Fruit fly (Drosophila melanogaster): ENCODE measurements around the gene RpS27A.

RpS27A gene

dm6 chr2L:10362408-10363067, 45.6 kb upstream of the RpS27A start, which contains the start of the genes Cand1 and pim (continued):
- TF ChIP-seq CG12942 (GFP tag; optimal IDR thresholded peaks at IDR 0.05) (no peak), CG6654 (GFP tag; optimal IDR thresholded peaks at IDR 0.05) (no peak), D (optimal IDR thresholded peaks at IDR 0.05) (no peak), D (GFP tag; optimal IDR thresholded peaks at IDR 0.05) (no peak), pb (GFP tag; optimal IDR thresholded peaks at IDR 0.05) (no peak), CG11085 (GFP tag; IDR thresholded peaks at IDR 0.05) (no peak), lmd (GFP tag; IDR thresholded peaks at IDR 0.05) (no peak), CG7786 (GFP tag; optimal IDR thresholded peaks at IDR 0.05) (no peak), BEAF-32 (GFP tag; optimal IDR thresholded peaks at IDR 0.05) (peak; percentile 77), vvl (GFP tag; IDR thresholded peaks at IDR 0.05) (no peak), Jarid2 (GFP tag; optimal IDR thresholded peaks at IDR 0.05) (no peak), croc (GFP tag; conservative IDR thresholded peaks at IDR 0.05) (no peak), Fer3 (tag; optimal IDR thresholded peaks at IDR 0.05) (no peak), pita (GFP tag; optimal IDR thresholded peaks at IDR 0.05) (no peak), grn (GFP tag; optimal IDR thresholded peaks at IDR 0.05) (no peak), sc (optimal IDR thresholded peaks at IDR 0.05) (no peak), sc (GFP tag; optimal IDR thresholded peaks at IDR 0.05) (no peak), sob (GFP tag; IDR thresholded peaks at IDR 0.05) (no peak), kah (GFP tag; optimal IDR thresholded peaks at IDR 0.05) (no peak), CG5245 (GFP tag; optimal IDR thresholded peaks at IDR 0.05) (no peak), zfh2 (GFP tag; optimal IDR thresholded peaks at IDR 0.05) (no peak), ind (GFP tag; optimal IDR thresholded peaks at IDR 0.05) (no peak), dmrt11E (tag; optimal IDR thresholded peaks at IDR 0.05) (peak; percentile 36), slou (GFP tag; optimal IDR thresholded peaks at IDR 0.05) (no peak), zen2 (GFP tag; IDR thresholded peaks at IDR 0.05; ENCODE audit: partially characterized antibody) (no peak; the same call in 2 of the 3 replicates), amos (GFP tag; IDR thresholded peaks at IDR 0.05; ENCODE audit: partially characterized antibody) (peak; percentile 71), CG9797 (GFP tag; optimal IDR thresholded peaks at IDR 0.05) (peak; percentile 59), CG3838 (GFP tag; optimal IDR thresholded peaks at IDR 0.05) (no peak), ro (GFP tag; IDR thresholded peaks at IDR 0.05) (no peak), Meics (GFP tag; optimal IDR thresholded peaks at IDR 0.05) (no peak), HmgD (GFP tag; optimal IDR thresholded peaks at IDR 0.05) (no peak), NfI (GFP tag; optimal IDR thresholded peaks at IDR 0.05) (no peak), tio (GFP tag; optimal IDR thresholded peaks at IDR 0.05) (no peak), CG1024 (GFP tag; IDR thresholded peaks at IDR 0.05) (no peak), Dek (tag; optimal IDR thresholded peaks at IDR 0.05) (no peak), H2.0 (GFP tag; IDR thresholded peaks at IDR 0.05) (no peak), fd3F (GFP tag; optimal IDR thresholded peaks at IDR 0.05) (no peak), Dref (GFP tag; IDR thresholded peaks at IDR 0.05) (peak; percentile 42; the same call in 1 of the 2 replicates), chinmo (GFP tag; IDR thresholded peaks at IDR 0.05; ENCODE audit: partially characterized antibody) (0 out of 4 replicates have a peak, but pooled peaks have one; percentile 38)

DNA sequence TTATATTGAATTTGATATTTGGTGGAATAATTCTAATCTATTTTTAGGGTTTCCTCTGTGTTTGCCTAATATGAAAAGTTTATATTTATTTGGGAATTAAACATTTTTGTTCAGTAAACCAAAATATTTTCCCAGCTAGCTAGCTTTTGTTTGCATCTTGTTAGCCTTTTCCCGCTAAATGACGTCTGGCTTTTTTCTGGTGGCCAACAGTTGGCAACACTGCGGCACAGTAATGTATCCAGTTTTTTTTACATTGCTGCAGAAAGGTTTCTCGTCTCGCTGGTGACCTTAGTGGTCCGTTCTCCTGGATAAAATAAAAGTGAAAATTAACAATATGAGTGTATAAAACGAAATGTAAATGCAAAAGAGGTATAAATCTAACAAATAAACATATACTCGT, 43.9 kb upstream of the RpS27A start, which contains the start of gene lft:
Gene lft (plus strand): TSS at position 243 of the 400 bp plus-strand sequence.
- TF ChIP-seq CG14710 (tag; optimal IDR thresholded peaks at IDR 0.05) = peak; percentile 3
- TF ChIP-seq ro (GFP tag; IDR thresholded peaks at IDR 0.05) = no peak
- peak; percentile 48 for TF ChIP-seq gfzf (GFP tag; optimal IDR thresholded peaks at IDR 0.05)
- TF ChIP-seq sens (GFP tag) = peak; percentile 30
- peak; percentile 36 for TF ChIP-seq Sry-δ (GFP tag; optimal IDR thresholded peaks at IDR 0.05)
- no peak for TF ChIP-seq CG10267 (tag; optimal IDR thresholded peaks at IDR 0.05)
- TF ChIP-seq MESR4 (GFP tag; optimal IDR thresholded peaks at IDR 0.05) = peak; percentile 52
- TF ChIP-seq B-H2 (GFP tag; optimal IDR thresholded peaks at IDR 0.05) = no peak
- TF ChIP-seq stwl (tag; optimal IDR thresholded peaks at IDR 0.05) = peak; percentile 7
- TF ChIP-seq Neu2 (GFP tag; optimal IDR thresholded peaks at IDR 0.05; ENCODE audit: borderline replicate concordance) = no peak
- TF ChIP-seq YL-1 (GFP tag; optimal IDR thresholded peaks at IDR 0.05) = peak; percentile 32
- peak; percentile 24 for TF ChIP-seq pzg (GFP tag; optimal IDR thresholded peaks at IDR 0.05)
- no peak for TF ChIP-seq wor (GFP tag; IDR thresholded peaks at IDR 0.05)
- TF ChIP-seq Nf-YC (tag; optimal IDR thresholded peaks at IDR 0.05) = peak; percentile 3
- 0 out of 3 replicates have a peak, but pooled peaks have one; percentile 45 for TF ChIP-seq CG2199 (GFP tag; IDR thresholded peaks at IDR 0.05)
